1 fruit fly cellular context compared by ENCODE assay signal in genomic region chr2L:13877934-13878580, dm6.
TF ChIP-seq lines count a peak whose summit lies in the region.

No protein-coding gene starts in this region.

TF ChIP-seq in whole organism, embryonic, 481 proteins besides CTCF, POLR2A, EP300 and RAD21 (continued from another document):
- TF ChIP-seq Taf1 (GFP tag; IDR thresholded peaks at IDR 0.05; lab: Robert Waterston, UW) = no peak
- no peak for TF ChIP-seq MBD-R2 (GFP tag; IDR thresholded peaks at IDR 0.05; lab: Robert Waterston, UW)
- no peak for TF ChIP-seq gsb-n (tag; optimal IDR thresholded peaks at IDR 0.05; lab: Kevin White, UChicago)
- TF ChIP-seq inv (GFP tag; IDR thresholded peaks at IDR 0.05; lab: Robert Waterston, UW; ENCODE audit: partially characterized antibody) = no peak
- 0 out of 2 replicates have a peak, but pooled peaks have one; percentile 16 for TF ChIP-seq ttk (GFP tag; IDR thresholded peaks at IDR 0.05; lab: Robert Waterston, UW)
- no peak for TF ChIP-seq dm (GFP tag; optimal IDR thresholded peaks at IDR 0.05; lab: Kevin White, UChicago)
- TF ChIP-seq salm (tag; optimal IDR thresholded peaks at IDR 0.05; lab: Kevin White, UChicago) = no peak
- 0 out of 4 replicates have a peak, but pooled peaks have one; percentile 59 for TF ChIP-seq chinmo (GFP tag; IDR thresholded peaks at IDR 0.05; lab: Robert Waterston, UW; ENCODE audit: partially characterized antibody)
- TF ChIP-seq Oli (tag; optimal IDR thresholded peaks at IDR 0.05; lab: Kevin White, UChicago) = no peak
- no peak for TF ChIP-seq kah (GFP tag; optimal IDR thresholded peaks at IDR 0.05; lab: Kevin White, UChicago)
- no peak for TF ChIP-seq CG7357 (GFP tag; IDR thresholded peaks at IDR 0.05; lab: Robert Waterston, UW)
- TF ChIP-seq CG7786 (GFP tag; optimal IDR thresholded peaks at IDR 0.05; lab: Kevin White, UChicago) = no peak
- TF ChIP-seq CG12769 (tag; optimal IDR thresholded peaks at IDR 0.05; lab: Kevin White, UChicago) = no peak
- no peak for TF ChIP-seq twi (tag; optimal IDR thresholded peaks at IDR 0.05; lab: Kevin White, UChicago)
- TF ChIP-seq Neu2 (GFP tag; optimal IDR thresholded peaks at IDR 0.05; lab: Kevin White, UChicago; ENCODE audit: borderline replicate concordance) = no peak
- peak; percentile 95 for TF ChIP-seq CG3163 (GFP tag; optimal IDR thresholded peaks at IDR 0.05; lab: Kevin White, UChicago)
- no peak for TF ChIP-seq exex (tag; optimal IDR thresholded peaks at IDR 0.05; lab: Kevin White, UChicago)
- peak; percentile 9 for TF ChIP-seq abd-A (tag; optimal IDR thresholded peaks at IDR 0.05; lab: Kevin White, UChicago)
- no peak for TF ChIP-seq CrebB (tag; optimal IDR thresholded peaks at IDR 0.05; lab: Kevin White, UChicago)
- no peak for TF ChIP-seq crp (GFP tag; optimal IDR thresholded peaks at IDR 0.05; lab: Kevin White, UChicago)
- TF ChIP-seq CG4328 (GFP tag; optimal IDR thresholded peaks at IDR 0.05; lab: Kevin White, UChicago) = no peak
- 0 out of 4 replicates have a peak, but pooled peaks have one; percentile 25 for TF ChIP-seq Dll (GFP tag; IDR thresholded peaks at IDR 0.05; lab: Robert Waterston, UW; ENCODE audit: partially characterized antibody)
- peak in 1 of 2 experiments; percentile 34 for TF ChIP-seq eve (GFP tag; optimal IDR thresholded peaks at IDR 0.05; lab: Kevin White, UChicago)
- no peak for TF ChIP-seq CG2199 (GFP tag; IDR thresholded peaks at IDR 0.05; lab: Robert Waterston, UW)
- TF ChIP-seq bowl (GFP tag; IDR thresholded peaks at IDR 0.05; lab: Robert Waterston, UW) = no peak
- peak; percentile 19; the same call in 1 of the 2 replicates for TF ChIP-seq CG6689 (GFP tag; IDR thresholded peaks at IDR 0.05; lab: Robert Waterston, UW)
